Fruit fly (Drosophila melanogaster) whole organism, embryonic: Measurements from ENCODE around the gene Nlg4.

ENCODE experiments used
- Antp ChIP-seq: fragments of 200-800 bp; sonication (Bioruptor generic); optimal IDR thresholded peaks from 3 replicates; lab custom pipeline; 2016; ENCODE audit warnings: missing biosample characterization, missing genetic modification characterization
- B-H1 ChIP-seq: fragments of 200-800 bp; sonication (Bioruptor generic); IDR thresholded peaks from 3 replicates; pipeline ENCODE4 v1.3.6; 2022; ENCODE audit warnings: missing biosample characterization, missing genetic modification characterization
- CG10274 ChIP-seq: fragments of 200-800 bp; sonication (Bioruptor generic); optimal IDR thresholded peaks from 3 replicates; lab custom pipeline; 2017; ENCODE audit warnings: missing biosample characterization, mild to moderate bottlenecking, missing genetic modification characterization
- CG12219 ChIP-seq: fragments of 200-800 bp; sonication (Bioruptor generic); optimal IDR thresholded peaks from 3 replicates; lab custom pipeline; 2018; ENCODE audit warnings: missing biosample characterization, mild to moderate bottlenecking, missing genetic modification characterization
- CG17359 ChIP-seq: fragments of 200-800 bp; sonication (Bioruptor generic); optimal IDR thresholded peaks from 3 replicates; lab custom pipeline; 2018; ENCODE audit warnings: missing biosample characterization, mild to moderate bottlenecking, missing genetic modification characterization, moderate library complexity
- CG18262 ChIP-seq: fragments of 200-800 bp; optimal IDR thresholded peaks from 3 replicates; lab custom pipeline; 2019; ENCODE audit warnings: missing biosample characterization, mild to moderate bottlenecking, missing genetic modification characterization, moderate library complexity
- CG2116 ChIP-seq: fragments of 200-800 bp; sonication (Bioruptor generic); optimal IDR thresholded peaks from 3 replicates; lab custom pipeline; 2018; ENCODE audit warnings: missing biosample characterization, mild to moderate bottlenecking, missing genetic modification characterization
- CG2120 ChIP-seq: fragments of 200-800 bp; sonication (Bioruptor generic); optimal IDR thresholded peaks from 3 replicates; lab custom pipeline; 2016; ENCODE audit warnings: missing biosample characterization, missing genetic modification characterization
- CG2199 ChIP-seq: fragments of 200-800 bp; sonication (Bioruptor generic); IDR thresholded peaks from 3 replicates; pipeline ENCODE4 v1.3.6; 2022; ENCODE audit warnings: missing biosample characterization, missing genetic modification characterization
- CG2678 ChIP-seq: fragments of 200-800 bp; sonication (Bioruptor generic); optimal IDR thresholded peaks from 3 replicates; lab custom pipeline; 2019; ENCODE audit warnings: missing biosample characterization, mild to moderate bottlenecking, missing genetic modification characterization, moderate library complexity
- CG3838 ChIP-seq: fragments of 200-800 bp; sonication (Bioruptor generic); optimal IDR thresholded peaks from 3 replicates; lab custom pipeline; 2016; ENCODE audit warnings: missing biosample characterization, missing genetic modification characterization
- CG4282 ChIP-seq: fragments of 200-800 bp; sonication (Bioruptor generic); optimal IDR thresholded peaks from 2 replicates; lab custom pipeline; 2016; ENCODE audit warnings: missing biosample characterization, missing genetic modification characterization
- CG5953 ChIP-seq: fragments of 200-800 bp; sonication (Bioruptor generic); IDR thresholded peaks from 2 replicates; pipeline ENCODE4 v1.3.6; 2022; ENCODE audit warnings: missing biosample characterization, missing genetic modification characterization
- CG6791 ChIP-seq: fragments of 200-800 bp; sonication (Bioruptor generic); IDR thresholded peaks from 3 replicates; pipeline ENCODE4 v1.3.6; 2022; ENCODE audit warnings: missing biosample characterization, missing genetic modification characterization; ENCODE audit not compliant: partially characterized antibody
- CG7357 ChIP-seq: fragments of 200-800 bp; sonication (Bioruptor generic); IDR thresholded peaks from 3 replicates; pipeline ENCODE4 v1.3.6; 2022; ENCODE audit warnings: missing biosample characterization, missing genetic modification characterization
- CG7556 ChIP-seq: fragments of 200-800 bp; sonication (Bioruptor generic); optimal IDR thresholded peaks from 2 replicates; lab custom pipeline; 2017; ENCODE audit warnings: missing biosample characterization, mild to moderate bottlenecking, missing genetic modification characterization
- CG7745 ChIP-seq: fragments of 200-800 bp; sonication (Bioruptor generic); optimal IDR thresholded peaks from 2 replicates; lab custom pipeline; 2018; ENCODE audit warnings: missing biosample characterization, mild to moderate bottlenecking, missing genetic modification characterization, moderate library complexity
- CG7786 ChIP-seq: fragments of 200-800 bp; sonication (Bioruptor generic); optimal IDR thresholded peaks from 2 replicates; lab custom pipeline; 2016; ENCODE audit warnings: missing biosample characterization, missing genetic modification characterization
- CG8089 ChIP-seq: fragments of 200-800 bp; sonication (Bioruptor generic); optimal IDR thresholded peaks from 3 replicates; lab custom pipeline; 2016; ENCODE audit warnings: missing biosample characterization, missing genetic modification characterization
- Camta ChIP-seq: fragments of 200-800 bp; sonication (Bioruptor generic); optimal IDR thresholded peaks from 2 replicates; lab custom pipeline; 2016; ENCODE audit warnings: missing biosample characterization, missing genetic modification characterization
- Dek ChIP-seq: fragments of 200-800 bp; sonication (Bioruptor generic); optimal IDR thresholded peaks from 3 replicates; lab custom pipeline; 2019; ENCODE audit warnings: missing biosample characterization, mild to moderate bottlenecking, missing genetic modification characterization, moderate library complexity
- E2f1 ChIP-seq: fragments of 200-800 bp; sonication (Bioruptor generic); IDR thresholded peaks from 2 replicates; pipeline ENCODE4 v1.3.6; 2022; ENCODE audit warnings: missing biosample characterization, missing genetic modification characterization
- E2f2 ChIP-seq: fragments of 200-800 bp; sonication (Bioruptor generic); IDR thresholded peaks from 2 replicates; pipeline ENCODE4 v1.3.6; 2022; ENCODE audit warnings: missing biosample characterization, missing genetic modification characterization
- Fer2 ChIP-seq: fragments of 200-800 bp; sonication (Bioruptor generic); optimal IDR thresholded peaks from 2 replicates; lab custom pipeline; 2018; ENCODE audit warnings: missing biosample characterization, mild to moderate bottlenecking, missing genetic modification characterization, moderate library complexity
- MBD-R2 ChIP-seq: fragments of 200-800 bp; sonication (Bioruptor generic); IDR thresholded peaks from 2 replicates; pipeline ENCODE4 v1.3.6; 2022; ENCODE audit warnings: missing biosample characterization, missing genetic modification characterization
- Mad ChIP-seq: fragments of 200-800 bp; sonication (Bioruptor generic); optimal IDR thresholded peaks from 2 replicates; lab custom pipeline; 2016; ENCODE audit warnings: missing biosample characterization, missing genetic modification characterization
- NC2α ChIP-seq: fragments of 200-800 bp; sonication (Bioruptor generic); optimal IDR thresholded peaks from 2 replicates; lab custom pipeline; 2016; ENCODE audit warnings: missing biosample characterization, missing genetic modification characterization
- Optix ChIP-seq: fragments of 200-800 bp; sonication (Bioruptor generic); IDR thresholded peaks from 3 replicates; pipeline ENCODE4 v1.3.6; 2022; ENCODE audit warnings: missing biosample characterization, missing genetic modification characterization
- Pdp1 ChIP-seq, 2 experiments: fragments of 200-800 bp; sonication (Bioruptor generic); optimal IDR thresholded peaks; 3 replicates each; lab custom pipeline; 2016; ENCODE audit warnings: missing biosample characterization in 2 of 2, missing genetic modification characterization in 2 of 2, mild to moderate bottlenecking in 1 of 2, moderate library complexity in 1 of 2
- Sin3A ChIP-seq: fragments of >200 bp; optimal IDR thresholded peaks from 2 replicates; lab custom pipeline; 2018
- Six4 ChIP-seq: fragments of 200-800 bp; sonication (Bioruptor generic); optimal IDR thresholded peaks from 2 replicates; lab custom pipeline; 2016; ENCODE audit warnings: missing biosample characterization, missing genetic modification characterization
- YL-1 ChIP-seq: fragments of 200-800 bp; sonication (Bioruptor generic); optimal IDR thresholded peaks from 3 replicates; lab custom pipeline; 2017; ENCODE audit warnings: missing biosample characterization, mild to moderate bottlenecking, missing genetic modification characterization
- ato ChIP-seq: fragments of 200-800 bp; sonication (Bioruptor generic); IDR thresholded peaks from 2 replicates; pipeline ENCODE4 v1.3.6; 2022; ENCODE audit warnings: missing biosample characterization, missing genetic modification characterization; ENCODE audit not compliant: partially characterized antibody
- ems ChIP-seq: fragments of 200-800 bp; sonication (Bioruptor generic); optimal IDR thresholded peaks from 3 replicates; lab custom pipeline; 2016; ENCODE audit warnings: missing biosample characterization, missing genetic modification characterization
- exex ChIP-seq: fragments of 200-800 bp; sonication (Bioruptor generic); optimal IDR thresholded peaks from 4 replicates; lab custom pipeline; 2018; ENCODE audit warnings: missing biosample characterization, mild to moderate bottlenecking, missing genetic modification characterization, moderate library complexity
- fd102C ChIP-seq: fragments of 200-800 bp; sonication (Bioruptor generic); optimal IDR thresholded peaks from 2 replicates; lab custom pipeline; 2018; ENCODE audit warnings: missing biosample characterization, mild to moderate bottlenecking, missing genetic modification characterization, moderate library complexity
- gfzf ChIP-seq: fragments of 200-800 bp; sonication (Bioruptor generic); optimal IDR thresholded peaks from 2 replicates; lab custom pipeline; 2016; ENCODE audit warnings: missing biosample characterization, mild to moderate bottlenecking, missing genetic modification characterization, moderate library complexity
- gro ChIP-seq: fragments of 200-800 bp; sonication (Bioruptor generic); optimal IDR thresholded peaks from 2 replicates; lab custom pipeline; 2016; ENCODE audit warnings: missing biosample characterization, missing genetic modification characterization
- jigr1 ChIP-seq: fragments of 200-800 bp; sonication (Bioruptor generic); IDR thresholded peaks from 3 replicates; pipeline ENCODE4 v1.3.6; 2022; ENCODE audit warnings: missing biosample characterization, missing genetic modification characterization
- kay ChIP-seq: fragments of 200-800 bp; sonication (Bioruptor generic); optimal IDR thresholded peaks from 2 replicates; lab custom pipeline; 2016; ENCODE audit warnings: missing biosample characterization, missing genetic modification characterization
- pum ChIP-seq: fragments of 200-800 bp; sonication (Bioruptor generic); optimal IDR thresholded peaks from 2 replicates; lab custom pipeline; 2016; ENCODE audit warnings: missing biosample characterization, missing genetic modification characterization
- scrt ChIP-seq: fragments of 200-800 bp; sonication (Bioruptor generic); optimal IDR thresholded peaks from 2 replicates; lab custom pipeline; 2018; ENCODE audit warnings: missing biosample characterization, mild to moderate bottlenecking, missing genetic modification characterization, moderate library complexity
- shn ChIP-seq: fragments of 200-800 bp; sonication (Bioruptor generic); optimal IDR thresholded peaks from 3 replicates; lab custom pipeline; 2016; ENCODE audit warnings: missing biosample characterization, missing genetic modification characterization
- sisA ChIP-seq: fragments of 200-800 bp; sonication (Bioruptor generic); IDR thresholded peaks from 2 replicates; pipeline ENCODE4 v1.3.6; 2022; ENCODE audit warnings: missing biosample characterization, missing genetic modification characterization
- slbo ChIP-seq: fragments of 200-800 bp; sonication (Bioruptor generic); IDR thresholded peaks from 2 replicates; pipeline ENCODE4 v1.3.6; 2022; ENCODE audit warnings: missing biosample characterization, missing genetic modification characterization
- slp2 ChIP-seq: fragments of 200-800 bp; sonication (Bioruptor generic); optimal IDR thresholded peaks from 2 replicates; lab custom pipeline; 2016; ENCODE audit warnings: missing biosample characterization, missing genetic modification characterization
- stc ChIP-seq: fragments of 200-800 bp; sonication (Bioruptor generic); IDR thresholded peaks from 2 replicates; pipeline ENCODE4 v1.3.6; 2022; ENCODE audit warnings: missing biosample characterization, missing genetic modification characterization
- tll ChIP-seq, 2 experiments: fragments of 200-800 bp in 1 of 2; fragments of >200 bp in 1 of 2; sonication (Bioruptor generic) in 1 of 2; optimal IDR thresholded peaks; 2 replicates each; lab custom pipeline; 2017 to 2019; ENCODE audit warnings: missing biosample characterization in 2 of 2, missing genetic modification characterization in 2 of 2, mild to moderate bottlenecking in 1 of 2, moderate library complexity in 1 of 2
- vnd ChIP-seq: fragments of 200-800 bp; sonication (Bioruptor generic); IDR thresholded peaks from 3 replicates; pipeline ENCODE4 v1.3.6; 2022; ENCODE audit warnings: missing biosample characterization, missing genetic modification characterization; ENCODE audit not compliant: partially characterized antibody
- zen2 ChIP-seq: fragments of 200-800 bp; sonication (Bioruptor generic); IDR thresholded peaks from 3 replicates; pipeline ENCODE4 v1.3.6; 2022; ENCODE audit warnings: missing biosample characterization, missing genetic modification characterization; ENCODE audit not compliant: partially characterized antibody

Nlg4 gene

DNA sequence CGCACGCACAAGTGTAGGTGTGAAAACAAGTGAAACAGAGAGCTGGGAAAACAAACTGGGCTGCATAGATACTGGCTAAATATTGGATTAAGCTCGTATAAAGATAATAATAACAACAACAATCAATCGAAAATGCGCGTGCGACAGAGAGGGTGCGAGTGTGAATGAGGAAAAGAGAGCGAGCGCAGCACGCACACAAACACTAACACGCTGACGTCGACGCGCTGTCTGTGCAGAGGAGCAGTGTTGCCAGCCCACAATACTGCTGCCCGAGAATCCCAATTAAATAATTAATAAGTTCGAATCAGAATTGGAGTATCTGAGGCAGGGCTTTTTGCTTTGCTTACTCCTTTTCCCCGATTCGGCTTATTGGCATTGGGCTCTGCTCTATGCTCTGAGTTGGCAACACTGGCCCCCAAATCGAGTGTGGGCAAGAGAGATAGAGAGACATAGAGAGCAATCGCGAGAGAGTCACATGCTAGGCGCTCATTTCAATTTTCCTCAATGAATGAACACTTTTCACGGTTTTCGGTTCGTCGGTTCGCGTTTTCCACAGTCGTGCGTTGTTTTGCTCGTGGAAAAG lies 48.5 kb downstream of the Nlg4 start (continued):
- peak; percentile 31 for TF ChIP-seq CG7745 (tag; lab: Kevin White, UChicago)
- TF ChIP-seq zen2 (GFP tag; lab: Robert Waterston, UW): no peak
- peak; percentile 42 for TF ChIP-seq CG10274 (GFP tag; lab: Kevin White, UChicago)
- peak; percentile 90 for TF ChIP-seq E2f1 (GFP tag; lab: Robert Waterston, UW)
- peak; percentile 91 for TF ChIP-seq CG2120
- TF ChIP-seq fd102C (GFP tag; lab: Kevin White, UChicago): no peak
- TF ChIP-seq CG7556 (GFP tag; lab: Kevin White, UChicago): peak; percentile 83
- peak; percentile 79 for TF ChIP-seq gro (GFP tag; lab: Kevin White, UChicago)
- no peak for TF ChIP-seq gfzf (GFP tag; lab: Kevin White, UChicago)
- peak; percentile 90 for TF ChIP-seq ems (GFP tag; lab: Kevin White, UChicago)
- TF ChIP-seq Antp: peak; percentile 88
- TF ChIP-seq pum (GFP tag; lab: Kevin White, UChicago): peak; percentile 79
- peak; percentile 50 for TF ChIP-seq CG3838 (GFP tag; lab: Kevin White, UChicago)
- TF ChIP-seq CG4282: peak; percentile 56
- TF ChIP-seq vnd (GFP tag; lab: Robert Waterston, UW): no peak
- peak; percentile 62 for TF ChIP-seq E2f2 (GFP tag; lab: Robert Waterston, UW)
- peak; percentile 88 for TF ChIP-seq CG7786 (GFP tag; lab: Kevin White, UChicago)
- TF ChIP-seq CG2678 (tag; lab: Kevin White, UChicago): peak; percentile 83
- TF ChIP-seq Mad (GFP tag; lab: Kevin White, UChicago): peak; percentile 81
- TF ChIP-seq CG17359 (tag; lab: Kevin White, UChicago): peak; percentile 89
- peak; percentile 85 for TF ChIP-seq CG5953 (GFP tag; lab: Robert Waterston, UW)
- peak; percentile 92 for TF ChIP-seq slbo (GFP tag; lab: Robert Waterston, UW)
- TF ChIP-seq Sin3A (lab: Kevin White, UChicago): no peak
- peak; percentile 77; the same call in 2 of the 3 replicates for TF ChIP-seq CG2199 (GFP tag; lab: Robert Waterston, UW)
- peak; percentile 81 for TF ChIP-seq MBD-R2 (GFP tag; lab: Robert Waterston, UW)
- TF ChIP-seq exex (tag; lab: Kevin White, UChicago): no peak
- peak; percentile 62 for TF ChIP-seq kay (GFP tag; lab: Kevin White, UChicago)
- peak; percentile 53; the same call in 2 of the 3 replicates for TF ChIP-seq CG6791 (GFP tag; lab: Robert Waterston, UW)
- peak; percentile 37 for TF ChIP-seq Fer2 (tag; lab: Kevin White, UChicago)
- TF ChIP-seq jigr1 (GFP tag; lab: Robert Waterston, UW): peak; percentile 62; the same call in 2 of the 3 replicates
- TF ChIP-seq YL-1 (GFP tag; lab: Kevin White, UChicago): peak; percentile 4
- TF ChIP-seq tll (GFP tag; optimal IDR thresholded peaks at IDR 0.05; lab: Kevin White, UChicago): no peak
- peak; percentile 86 for TF ChIP-seq shn (GFP tag; lab: Kevin White, UChicago)
- TF ChIP-seq Six4 (GFP tag; lab: Kevin White, UChicago): peak; percentile 83
- peak; percentile 14 for TF ChIP-seq CG2116 (GFP tag; lab: Kevin White, UChicago)
- peak; percentile 81 for TF ChIP-seq sisA
- TF ChIP-seq CG12219 (GFP tag; lab: Kevin White, UChicago): peak; percentile 70
- peak; percentile 89 for TF ChIP-seq stc (GFP tag; lab: Robert Waterston, UW)
- peak; percentile 71 for TF ChIP-seq CG18262 (tag; lab: Kevin White, UChicago)
- peak; percentile 58 for TF ChIP-seq NC2α
- TF ChIP-seq CG8089 (GFP tag; lab: Kevin White, UChicago): peak; percentile 77
- TF ChIP-seq slp2 (GFP tag; lab: Kevin White, UChicago): peak; percentile 86
- peak; percentile 53 for TF ChIP-seq scrt
- peak; percentile 76 for TF ChIP-seq Camta (GFP tag; lab: Kevin White, UChicago)
- TF ChIP-seq CG7357 (GFP tag; lab: Robert Waterston, UW): peak; percentile 75
- TF ChIP-seq ato: no peak
- TF ChIP-seq Optix (GFP tag; lab: Robert Waterston, UW): peak; percentile 89
- peak; percentile 58 to 88 for TF ChIP-seq Pdp1 (GFP tag; optimal IDR thresholded peaks at IDR 0.05; lab: Kevin White, UChicago)
- peak; percentile 81 for TF ChIP-seq B-H1 (GFP tag; lab: Robert Waterston, UW)
- peak; percentile 5 for TF ChIP-seq Dek (tag; lab: Kevin White, UChicago)
